Worm (Caenorhabditis elegans) whole organism, midembryonic: ENCODE results near the gene spl-2.

ENCODE experiments used
- T22C8.4 ChIP-seq: fragments of 200-800 bp; sonication (Bioruptor generic); IDR thresholded peaks from 2 replicates; pipeline ENCODE4 v1.3.6; 2022; ENCODE audit warnings: missing genetic modification characterization, missing compliant biosample characterization
- cog-1 ChIP-seq: sonication (generic microtip); optimal IDR thresholded peaks from 2 replicates; lab custom pipeline; 2016; ENCODE audit warnings: missing genetic modification characterization, missing compliant biosample characterization
- flt-1 ChIP-seq: fragments of 200-800 bp; sonication (Bioruptor generic); IDR thresholded peaks from 2 replicates; pipeline ENCODE4 v1.3.6; 2022; ENCODE audit warnings: missing genetic modification characterization, missing compliant biosample characterization
- klf-2 ChIP-seq: fragments of 200-800 bp; sonication (Bioruptor generic); conservative IDR thresholded peaks from 2 replicates; pipeline ENCODE4 v1.3.6; 2022; ENCODE audit warnings: missing genetic modification reagents, missing genetic modification characterization, missing compliant biosample characterization
- med-1 ChIP-seq: sonication (generic microtip); optimal IDR thresholded peaks from 2 replicates; lab custom pipeline; 2017; ENCODE audit warnings: missing genetic modification characterization, mild to moderate bottlenecking, missing compliant biosample characterization, antibody characterized with exemption, missing genetic modification reagents; ENCODE audit not compliant: insufficient read depth
- ref-1 ChIP-seq: fragments of 200-800 bp; sonication (Bioruptor generic); conservative IDR thresholded peaks from 2 replicates; pipeline ENCODE4 v1.3.6; 2022; ENCODE audit warnings: missing genetic modification reagents, missing genetic modification characterization, missing compliant biosample characterization
- tab-1 ChIP-seq: fragments of 200-800 bp; sonication (Bioruptor generic); IDR thresholded peaks from 2 replicates; pipeline ENCODE4 v1.3.6; 2022; ENCODE audit warnings: missing genetic modification characterization, missing compliant biosample characterization
- ztf-23 ChIP-seq: fragments of 200-800 bp; sonication (Bioruptor generic); IDR thresholded peaks from 2 replicates; pipeline ENCODE4 v1.3.6; 2022; ENCODE audit warnings: missing genetic modification reagents, missing genetic modification characterization, missing compliant biosample characterization
- ztf-29 ChIP-seq: fragments of 200-800 bp; sonication (Bioruptor generic); IDR thresholded peaks from 2 replicates; pipeline ENCODE4 v1.3.6; 2022; ENCODE audit warnings: missing genetic modification reagents, missing genetic modification characterization, missing compliant biosample characterization

The spl-2 gene

DNA sequence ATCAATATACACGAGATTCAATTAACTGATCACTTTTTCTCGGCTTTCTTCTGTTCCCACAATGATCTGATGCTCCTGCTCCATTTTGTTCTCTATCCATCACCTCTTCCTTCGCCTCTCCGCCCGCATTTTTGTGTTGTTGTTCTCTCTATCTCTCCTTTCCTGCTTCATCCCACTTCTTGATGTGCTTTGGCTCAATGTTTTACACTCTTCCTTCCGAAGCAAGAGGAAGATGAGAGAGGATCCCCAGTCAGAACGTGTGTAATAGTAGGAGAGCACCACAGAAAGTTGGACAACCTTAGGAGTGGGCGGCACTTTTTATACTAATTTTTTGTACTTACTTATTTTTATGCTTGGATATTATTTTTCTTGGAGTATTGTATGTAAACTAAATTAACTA lies 34.7 kb downstream of the spl-2 start:
- TF ChIP-seq T22C8.4 (no peak), flt-1 (GFP tag; lab: Robert Waterston, UW) (no peak), klf-2 (GFP tag; lab: Robert Waterston, UW) (no peak), ztf-29 (no peak), tab-1 (no peak), ztf-23 (no peak), ref-1 (GFP tag; lab: Robert Waterston, UW) (no peak), cog-1 (tag; lab: Kevin White, UChicago) (no peak), med-1 (GFP tag; lab: Kevin White, UChicago) (no peak)

DNA sequence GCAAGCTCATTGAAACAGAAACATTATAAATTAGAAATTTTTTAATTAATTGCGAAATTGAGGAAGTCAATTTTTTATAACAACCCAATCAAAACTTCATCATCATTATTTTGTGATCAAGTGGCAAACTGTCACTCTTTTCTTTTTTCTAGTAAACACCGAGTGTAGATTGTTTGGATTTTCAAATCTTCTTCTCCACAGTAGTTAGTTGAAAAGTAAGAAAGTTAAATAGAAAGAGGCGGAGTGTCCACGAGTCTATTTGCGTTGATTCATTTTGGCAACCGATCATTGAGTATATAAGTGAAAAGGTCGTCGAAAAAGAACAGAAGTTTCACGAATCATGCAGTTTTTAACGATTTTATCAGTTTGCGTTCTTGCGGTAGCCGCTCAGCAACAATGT lies 37.4 kb downstream of the spl-2 start, which contains the start of gene pqn-31:
TSS of gene pqn-31 (plus strand) at position 301 of the 400 bp plus-strand sequence.
- TF ChIP-seq med-1 (GFP tag; lab: Kevin White, UChicago) (no peak), T22C8.4 (no peak), flt-1 (GFP tag; lab: Robert Waterston, UW) (no peak), ref-1 (GFP tag; lab: Robert Waterston, UW) (no peak), ztf-29 (no peak), ztf-23 (no peak), tab-1 (no peak), klf-2 (GFP tag; lab: Robert Waterston, UW) (no peak), cog-1 (tag; lab: Kevin White, UChicago) (no peak)

DNA sequence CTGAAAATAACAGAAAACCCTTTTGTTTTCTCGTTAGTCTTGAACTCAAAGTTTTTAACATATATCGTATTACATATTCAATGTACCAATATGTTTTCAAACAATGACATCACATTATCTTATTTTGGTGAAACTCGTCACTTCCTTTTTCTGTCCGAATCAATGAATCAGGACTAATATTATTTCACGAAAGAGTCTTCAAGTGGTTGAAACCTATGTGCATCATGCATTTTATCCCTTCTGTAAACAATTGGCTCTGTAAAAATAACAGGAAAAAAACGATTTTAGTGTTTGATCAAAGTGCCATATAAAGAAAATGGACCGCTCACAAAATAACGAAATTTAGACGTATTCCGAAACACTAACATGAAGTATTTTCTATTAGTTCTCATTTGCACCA lies 38.5 kb downstream of the spl-2 start, which contains the start of gene F21C10.18:
TSS of gene F21C10.18 (plus strand) at position 301 of the 400 bp plus-strand sequence.
- TF ChIP-seq klf-2 (GFP tag; lab: Robert Waterston, UW): no peak
- no peak for TF ChIP-seq tab-1
- TF ChIP-seq ztf-29: no peak
- TF ChIP-seq cog-1 (tag; lab: Kevin White, UChicago): no peak
- no peak for TF ChIP-seq ref-1 (GFP tag; lab: Robert Waterston, UW)
- TF ChIP-seq ztf-23: no peak
- TF ChIP-seq flt-1 (GFP tag; lab: Robert Waterston, UW): no peak

DNA sequence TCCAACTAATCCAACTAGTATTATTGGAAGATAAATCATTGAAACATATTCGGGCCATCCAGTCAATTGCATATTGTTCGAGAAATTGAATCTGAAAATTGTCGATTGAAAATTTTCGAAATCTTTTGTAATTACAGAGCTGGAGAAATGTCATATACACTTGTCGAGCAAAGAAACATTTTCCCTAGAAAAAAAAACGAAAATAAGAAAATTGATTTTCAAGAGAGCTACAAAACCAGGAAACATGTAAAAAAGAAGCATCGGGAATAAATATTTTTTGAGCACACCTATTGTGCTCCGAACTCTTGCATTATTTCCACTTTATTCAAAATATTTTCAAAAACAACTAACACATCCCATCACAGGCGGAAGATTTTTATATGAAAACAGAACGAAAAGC lies 45.6 kb downstream of the spl-2 start, which contains the start of gene frpr-6:
TSS of gene frpr-6 (minus strand) at position 101 of the 400 bp plus-strand sequence.
- TF ChIP-seq ref-1 (GFP tag; lab: Robert Waterston, UW): no peak
- TF ChIP-seq ztf-29: no peak
- TF ChIP-seq med-1 (GFP tag; lab: Kevin White, UChicago): no peak
- TF ChIP-seq klf-2 (GFP tag; lab: Robert Waterston, UW): no peak
- TF ChIP-seq ztf-23: no peak
- TF ChIP-seq T22C8.4: no peak
- no peak for TF ChIP-seq tab-1
- TF ChIP-seq cog-1 (tag; lab: Kevin White, UChicago): no peak
- TF ChIP-seq flt-1 (GFP tag; lab: Robert Waterston, UW): no peak

DNA sequence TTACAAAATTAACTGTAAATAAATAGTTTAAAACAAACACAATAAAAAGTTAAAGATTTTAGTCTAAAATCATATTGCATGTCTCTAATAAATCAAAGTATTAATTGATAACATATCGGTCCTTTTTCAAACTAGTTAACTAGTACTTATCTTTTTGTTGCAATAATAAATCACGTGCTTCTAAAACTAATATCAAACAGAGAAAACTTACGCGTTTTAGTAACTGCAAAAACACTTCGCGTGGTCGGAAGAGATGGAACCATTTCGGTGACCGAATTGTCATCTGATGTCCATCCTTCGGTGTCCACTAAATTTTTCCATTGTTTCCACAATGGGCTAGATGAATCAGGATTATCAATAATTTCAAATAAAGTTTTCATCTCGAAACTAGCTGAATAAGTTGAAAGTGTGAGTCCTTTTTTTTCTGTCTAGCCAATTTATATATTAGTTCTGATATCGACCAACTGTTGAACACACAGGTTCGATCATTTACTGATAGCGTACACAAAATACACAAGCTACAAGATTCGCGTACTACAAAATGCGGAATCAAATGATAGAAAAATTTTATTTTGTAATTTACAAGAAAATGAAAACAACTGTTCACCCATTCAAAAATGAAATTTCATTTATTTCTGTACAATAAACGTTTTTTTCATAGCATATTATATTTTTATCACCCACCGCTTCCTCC lies 48.3 kb downstream of the spl-2 start, which contains the start of gene F21C10.9:
TSS of gene F21C10.9 (minus strand) at position 417 of the 694 bp plus-strand sequence.
- TF ChIP-seq ztf-29: no peak
- TF ChIP-seq ztf-23: no peak
- TF ChIP-seq cog-1 (tag; lab: Kevin White, UChicago): no peak
- no peak for TF ChIP-seq klf-2 (GFP tag; lab: Robert Waterston, UW)
- no peak for TF ChIP-seq T22C8.4
- TF ChIP-seq med-1 (GFP tag; lab: Kevin White, UChicago): no peak
- TF ChIP-seq ref-1 (GFP tag; lab: Robert Waterston, UW): no peak
- no peak for TF ChIP-seq tab-1
- no peak for TF ChIP-seq flt-1 (GFP tag; lab: Robert Waterston, UW)

DNA sequence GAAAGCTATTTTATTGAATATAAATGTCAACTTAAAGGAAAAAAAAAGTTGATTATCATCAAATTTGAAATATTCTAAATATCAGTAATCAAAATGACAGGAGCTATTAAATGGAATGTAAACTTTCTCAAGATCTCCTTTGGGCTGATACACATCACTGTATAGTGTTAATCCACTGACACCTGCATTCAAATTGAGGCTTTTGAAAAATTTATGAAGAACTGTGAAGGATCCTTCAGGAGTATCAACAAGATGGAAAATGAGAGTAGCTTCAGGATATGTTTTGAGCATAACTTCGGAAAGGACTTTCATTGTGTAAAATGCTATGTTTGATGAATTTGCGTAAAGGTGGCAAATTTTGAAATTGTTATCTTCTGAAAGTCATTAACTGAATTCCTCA lies 49.5 kb downstream of the spl-2 start:
- TF ChIP-seq flt-1 (GFP tag; lab: Robert Waterston, UW) (no peak), ref-1 (GFP tag; lab: Robert Waterston, UW) (no peak), med-1 (GFP tag; lab: Kevin White, UChicago) (no peak), ztf-29 (no peak), cog-1 (tag; lab: Kevin White, UChicago) (no peak), ztf-23 (no peak), tab-1 (no peak), T22C8.4 (no peak), klf-2 (GFP tag; lab: Robert Waterston, UW) (no peak)

DNA sequence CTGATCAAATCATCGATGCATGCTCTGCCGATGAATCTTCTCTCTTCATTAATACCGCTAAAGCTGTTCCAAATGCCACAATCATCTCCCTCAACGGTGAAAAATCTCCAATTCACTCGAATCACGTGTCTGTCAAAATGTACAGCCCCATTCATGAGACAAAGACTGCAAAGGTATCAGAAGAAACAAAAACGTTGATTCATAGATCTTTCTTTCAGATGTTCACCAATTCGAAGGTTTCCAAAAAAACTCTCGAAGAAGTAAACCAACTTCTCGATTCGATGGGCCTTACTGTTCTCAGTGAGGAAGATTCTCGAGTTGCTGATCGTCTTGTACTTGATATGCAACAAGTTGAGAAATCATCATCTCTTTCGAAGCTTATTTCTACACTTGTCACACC lies 50.0 kb downstream of the spl-2 start:
- TF ChIP-seq cog-1 (tag; lab: Kevin White, UChicago): no peak
- no peak for TF ChIP-seq ztf-29
- no peak for TF ChIP-seq ztf-23
- no peak for TF ChIP-seq flt-1 (GFP tag; lab: Robert Waterston, UW)
- TF ChIP-seq T22C8.4: no peak
- TF ChIP-seq med-1 (GFP tag; lab: Kevin White, UChicago): no peak
- TF ChIP-seq klf-2 (GFP tag; lab: Robert Waterston, UW): no peak

DNA sequence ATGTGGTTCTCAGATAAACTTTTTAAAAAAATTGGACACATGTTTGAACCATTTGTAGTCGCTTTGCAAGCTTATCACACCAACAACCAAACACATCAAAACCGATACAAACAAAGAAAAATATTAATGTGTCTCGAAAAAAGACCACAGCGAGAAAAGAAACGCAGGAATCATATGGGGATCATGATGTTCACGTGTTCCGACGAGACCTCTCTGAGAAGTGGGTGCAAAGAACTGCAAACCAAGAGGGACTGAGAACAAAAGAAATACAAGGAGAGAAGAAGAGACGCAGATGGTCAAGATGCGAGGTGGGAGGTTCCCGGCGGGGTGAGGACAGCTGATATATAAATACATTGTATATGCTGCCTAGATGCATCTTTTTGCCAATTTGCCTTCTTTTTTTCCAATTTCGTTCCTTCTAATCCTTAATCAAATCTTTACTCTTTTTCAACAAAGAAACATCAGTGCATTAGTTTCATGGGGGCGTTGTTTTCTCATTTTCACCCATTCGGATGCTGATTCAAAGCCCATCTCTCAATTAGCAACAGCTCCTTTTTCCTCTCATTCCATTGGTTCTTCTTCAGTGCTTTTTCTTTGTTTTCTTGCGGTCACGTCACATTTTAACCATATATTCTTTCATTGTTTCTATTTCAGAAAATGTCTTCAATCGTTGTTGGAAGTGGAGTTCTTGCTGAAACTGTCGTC lies 50.9 kb downstream of the spl-2 start, which contains the start of gene F21C10.10:
TSS of gene F21C10.10 (plus strand) at position 655 of the 705 bp plus-strand sequence.
- 0 out of 2 replicates have a peak, but pooled peaks have one; percentile 8 for TF ChIP-seq flt-1 (GFP tag; lab: Robert Waterston, UW)
- peak; percentile 68 for TF ChIP-seq cog-1 (tag; lab: Kevin White, UChicago)
- TF ChIP-seq klf-2 (GFP tag; lab: Robert Waterston, UW): no peak
- TF ChIP-seq ref-1 (GFP tag; lab: Robert Waterston, UW): no peak

DNA sequence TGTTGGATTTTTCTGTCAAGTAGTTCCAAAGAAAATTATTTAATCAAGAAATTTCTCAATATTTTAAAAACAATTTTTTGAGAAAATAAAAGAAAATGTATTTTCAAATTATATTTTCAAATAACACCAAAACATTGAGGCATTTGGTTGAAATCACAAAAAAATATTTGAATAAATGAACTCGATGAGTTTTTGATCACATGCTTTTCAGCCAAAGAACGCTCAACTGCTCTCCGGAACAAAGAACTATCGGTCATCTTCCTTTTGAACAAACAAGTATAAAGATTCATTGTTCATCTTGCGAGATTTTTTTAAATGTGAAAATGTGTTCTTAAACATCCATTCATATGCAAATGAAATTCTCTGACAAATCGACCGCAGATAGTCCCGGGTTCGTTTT lies 51.7 kb downstream of the spl-2 start:
- TF ChIP-seq flt-1 (GFP tag; lab: Robert Waterston, UW) (no peak), tab-1 (no peak), ztf-23 (no peak), ztf-29 (no peak), cog-1 (tag; lab: Kevin White, UChicago) (no peak), ref-1 (GFP tag; lab: Robert Waterston, UW) (no peak), klf-2 (GFP tag; lab: Robert Waterston, UW) (no peak), T22C8.4 (no peak), med-1 (GFP tag; lab: Kevin White, UChicago) (no peak)
